Fruit fly (Drosophila melanogaster) whole organism, prepupa: ENCODE data around the gene CG10555.

ENCODE experiments used
- CG10631 ChIP-seq: fragments of 200-800 bp; sonication (Bioruptor generic); optimal IDR thresholded peaks from 2 replicates; lab custom pipeline; 2016; ENCODE audit warnings: missing biosample characterization, missing genetic modification characterization
- CG15336 ChIP-seq: fragments of 200-800 bp; sonication (Bioruptor generic); IDR thresholded peaks from 2 replicates; pipeline ENCODE4 v1.3.6; 2022; ENCODE audit warnings: missing biosample characterization, missing genetic modification characterization
- CG1621 ChIP-seq: fragments of 200-800 bp; sonication (Bioruptor generic); optimal IDR thresholded peaks from 3 replicates; lab custom pipeline; 2018; ENCODE audit warnings: missing biosample characterization, mild to moderate bottlenecking, missing genetic modification characterization
- CG31627 ChIP-seq: fragments of 200-800 bp; sonication (Bioruptor generic); optimal IDR thresholded peaks from 3 replicates; lab custom pipeline; 2016; ENCODE audit warnings: missing biosample characterization, missing genetic modification characterization
- CG6276 ChIP-seq: fragments of 200-800 bp; sonication (Bioruptor generic); optimal IDR thresholded peaks from 2 replicates; lab custom pipeline; 2017; ENCODE audit warnings: missing biosample characterization, mild to moderate bottlenecking, missing genetic modification characterization
- Hr38 ChIP-seq: sonication (Bioruptor generic); optimal IDR thresholded peaks from 2 replicates; lab custom pipeline; 2016; ENCODE audit warnings: missing biosample characterization, missing genetic modification characterization
- Hr39 ChIP-seq: fragments of 200-800 bp; sonication (Bioruptor generic); optimal IDR thresholded peaks from 2 replicates; lab custom pipeline; 2016; ENCODE audit warnings: missing biosample characterization, missing genetic modification characterization
- Lpt ChIP-seq: fragments of 200-800 bp; sonication (Bioruptor generic); optimal IDR thresholded peaks from 3 replicates; lab custom pipeline; 2016; ENCODE audit warnings: missing biosample characterization, missing genetic modification characterization
- Met ChIP-seq: fragments of 200-800 bp; sonication (Bioruptor generic); optimal IDR thresholded peaks from 3 replicates; lab custom pipeline; 2016; ENCODE audit warnings: missing biosample characterization, missing genetic modification characterization
- Sox102F ChIP-seq: fragments of 200-800 bp; sonication (Bioruptor generic); optimal IDR thresholded peaks from 2 replicates; lab custom pipeline; 2016; ENCODE audit warnings: missing biosample characterization, mild to moderate bottlenecking, missing genetic modification characterization
- dsx ChIP-seq: fragments of 200-800 bp; optimal IDR thresholded peaks from 3 replicates; lab custom pipeline; 2019; ENCODE audit warnings: missing biosample characterization, mild to moderate bottlenecking, missing genetic modification characterization, moderate library complexity; ENCODE audit not compliant: poor library complexity, severe bottlenecking
- svp ChIP-seq: fragments of 200-800 bp; sonication (Bioruptor generic); peaks from one replicate; lab custom pipeline; 2016; ENCODE audit warnings: missing biosample characterization, missing genetic modification characterization
- topi ChIP-seq: fragments of 200-800 bp; sonication (Bioruptor generic); optimal IDR thresholded peaks from 3 replicates; lab custom pipeline; 2016; ENCODE audit warnings: missing biosample characterization, missing genetic modification characterization

dm6 chrX:8442912-8443311 is 44.2 kb downstream of the CG10555 start:
- TF ChIP-seq topi (GFP tag; lab: Kevin White, UChicago) (no peak), dsx (GFP tag; lab: Kevin White, UChicago) (no peak), CG6276 (GFP tag; lab: Kevin White, UChicago) (no peak), Hr39 (GFP tag; lab: Kevin White, UChicago) (no peak), Lpt (GFP tag; lab: Kevin White, UChicago) (no peak), Hr38 (GFP tag; lab: Kevin White, UChicago) (no peak), CG15336 (GFP tag; lab: Robert Waterston, UW) (no peak), CG10631 (GFP tag; lab: Kevin White, UChicago) (no peak), CG1621 (tag; lab: Kevin White, UChicago) (no peak), Met (GFP tag; lab: Kevin White, UChicago) (no peak), CG31627 (no peak), Sox102F (GFP tag; lab: Kevin White, UChicago) (no peak), svp (GFP tag; lab: Kevin White, UChicago) (no peak)
